Worm (Caenorhabditis elegans) whole organism, L4 larva: Measurements from ENCODE around the gene srt-23.

Experiments used
- F37D6.2 ChIP-seq: sonication (generic microtip); optimal IDR thresholded peaks from 2 replicates; lab custom pipeline; 2016; ENCODE audit warnings: mild to moderate bottlenecking, missing genetic modification characterization, missing compliant biosample characterization
- F44E2.7 ChIP-seq: fragments of 200-800 bp; sonication (Bioruptor generic); IDR thresholded peaks from 2 replicates; pipeline ENCODE4 v2.1.2; 2022; ENCODE audit warnings: missing genetic modification characterization, missing compliant biosample characterization
- F49E8.2 ChIP-seq: sonication (generic microtip); optimal IDR thresholded peaks from 2 replicates; lab custom pipeline; 2016; ENCODE audit warnings: missing compliant biosample characterization, mild to moderate bottlenecking, missing genetic modification characterization, borderline replicate concordance
- T26A8.4 ChIP-seq: fragments of 200-800 bp; sonication (Bioruptor generic); IDR thresholded peaks from 2 replicates; pipeline ENCODE4 v1.3.6; 2022; ENCODE audit warnings: missing genetic modification characterization, missing compliant biosample characterization
- Y48G9A.11 ChIP-seq: fragments of 200-800 bp; sonication (Bioruptor generic); IDR thresholded peaks from 2 replicates; pipeline ENCODE4 v1.3.6; 2022; ENCODE audit warnings: missing genetic modification reagents, missing genetic modification characterization, missing compliant biosample characterization
- Y5F2A.4 ChIP-seq: fragments of 200-800 bp; sonication (Bioruptor generic); optimal IDR thresholded peaks from 2 replicates; lab custom pipeline; 2018; ENCODE audit warnings: mild to moderate bottlenecking, missing genetic modification characterization, missing compliant biosample characterization
- Y75B8A.6 ChIP-seq: fragments of 200-800 bp; sonication (Bioruptor generic); IDR thresholded peaks from 2 replicates; pipeline ENCODE4 v1.3.6; 2022; ENCODE audit warnings: missing genetic modification reagents, missing genetic modification characterization, missing compliant biosample characterization
- ZK337.2 ChIP-seq: fragments of 200-800 bp; sonication (Bioruptor generic); IDR thresholded peaks from 2 replicates; pipeline ENCODE4 v1.3.6; 2022; ENCODE audit warnings: missing genetic modification reagents, missing genetic modification characterization, missing compliant biosample characterization
- ZK546.5 ChIP-seq, 2 experiments: sonication (generic microtip); optimal IDR thresholded peaks; 2 replicates each; lab custom pipeline; 2017; ENCODE audit warnings: missing biosample characterization in 2 of 2, missing genetic modification characterization in 2 of 2
- aly-2 ChIP-seq: sonication (generic microtip); optimal IDR thresholded peaks from 2 replicates; lab custom pipeline; 2018; ENCODE audit warnings: missing biosample characterization, missing genetic modification characterization
- ceh-62 ChIP-seq: sonication (generic microtip); optimal IDR thresholded peaks from 2 replicates; lab custom pipeline; 2017; ENCODE audit warnings: missing biosample characterization, missing genetic modification characterization
- ces-1 ChIP-seq: fragments of 150-350 bp; sonication (generic microtip); optimal IDR thresholded peaks from 4 replicates; lab custom pipeline; 2014; ENCODE audit warnings: missing biosample characterization, missing genetic modification reagents, missing genetic modification characterization
- daf-16 ChIP-seq, 3 experiments: sonication (generic microtip); optimal IDR thresholded peaks; 2 replicates each; lab custom pipeline; 2016 to 2017; ENCODE audit warnings: missing genetic modification characterization in 3 of 3, missing genetic modification reagents in 3 of 3, mild to moderate bottlenecking in 2 of 3, missing compliant biosample characterization in 2 of 3, missing biosample characterization in 1 of 3, moderate library complexity in 1 of 3
- daf-19 ChIP-seq: fragments of 200-800 bp; sonication (Bioruptor generic); conservative IDR thresholded peaks from 2 replicates; pipeline ENCODE4 v1.3.6; 2022; ENCODE audit warnings: missing genetic modification characterization, missing compliant biosample characterization
- daf-8 ChIP-seq: fragments of 200-800 bp; sonication (Bioruptor generic); IDR thresholded peaks from 2 replicates; pipeline ENCODE4 v1.3.6; 2022; ENCODE audit warnings: missing genetic modification characterization, missing compliant biosample characterization
- dmd-9 ChIP-seq: fragments of 200-800 bp; sonication (Bioruptor generic); IDR thresholded peaks from 2 replicates; pipeline ENCODE4 v1.3.6; 2022; ENCODE audit warnings: missing genetic modification reagents, missing genetic modification characterization, missing compliant biosample characterization
- duxl-1 ChIP-seq: sonication (generic microtip); optimal IDR thresholded peaks from 2 replicates; lab custom pipeline; 2016; ENCODE audit warnings: mild to moderate bottlenecking, missing genetic modification characterization, moderate library complexity, missing compliant biosample characterization; ENCODE audit not compliant: poor library complexity
- dve-1 ChIP-seq: sonication (generic microtip); optimal IDR thresholded peaks from 2 replicates; lab custom pipeline; 2017; ENCODE audit warnings: antibody characterized with exemption, mild to moderate bottlenecking, missing genetic modification characterization, missing compliant biosample characterization; ENCODE audit not compliant: insufficient read depth
- egl-27 ChIP-seq: sonication (generic microtip); optimal IDR thresholded peaks from 3 replicates; lab custom pipeline; 2017; ENCODE audit warnings: missing biosample characterization, missing genetic modification reagents, missing genetic modification characterization
- egl-43 ChIP-seq: fragments of 200-800 bp; sonication (Bioruptor generic); IDR thresholded peaks from 2 replicates; pipeline ENCODE4 v1.3.6; 2022; ENCODE audit warnings: missing genetic modification reagents, missing genetic modification characterization, missing compliant biosample characterization
- fkh-10 ChIP-seq: fragments of 150-350 bp; optimal IDR thresholded peaks from 2 replicates; lab custom pipeline; 2014; ENCODE audit warnings: missing biosample characterization, missing genetic modification reagents, missing genetic modification characterization
- fos-1 ChIP-seq: fragments of 150-350 bp; optimal IDR thresholded peaks from 2 replicates; lab custom pipeline; 2014; ENCODE audit warnings: missing biosample characterization, missing genetic modification characterization
- hif-1 ChIP-seq, 2 experiments: sonication (generic microtip); optimal IDR thresholded peaks; 2 replicates each; lab custom pipeline; 2016 to 2017; ENCODE audit warnings: missing compliant biosample characterization in 2 of 2, missing genetic modification characterization in 2 of 2, missing genetic modification reagents in 2 of 2, missing genotype in 2 of 2, mild to moderate bottlenecking in 1 of 2
- hlh-11 ChIP-seq: fragments of 200-800 bp; sonication (Bioruptor generic); optimal IDR thresholded peaks from 2 replicates; lab custom pipeline; 2018; ENCODE audit warnings: mild to moderate bottlenecking, missing genetic modification characterization, missing compliant biosample characterization
- hmg-1.1 ChIP-seq: fragments of 200-800 bp; sonication (Bioruptor generic); IDR thresholded peaks from 2 replicates; pipeline ENCODE4 v1.3.6; 2022; ENCODE audit warnings: missing genetic modification reagents, missing genetic modification characterization, missing compliant biosample characterization
- lin-1 ChIP-seq: fragments of 200-800 bp; sonication (Bioruptor generic); IDR thresholded peaks from 2 replicates; pipeline ENCODE4 v1.3.6; 2022; ENCODE audit warnings: missing genetic modification reagents, missing genetic modification characterization, missing compliant biosample characterization
- lin-13 ChIP-seq: fragments of 150-350 bp; optimal IDR thresholded peaks from 2 replicates; lab custom pipeline; 2014; ENCODE audit warnings: missing biosample characterization, missing genetic modification reagents, missing genetic modification characterization
- lin-39 ChIP-seq: fragments of 150-350 bp; optimal IDR thresholded peaks from 2 replicates; lab custom pipeline; 2014; ENCODE audit warnings: missing biosample characterization, missing genetic modification reagents, missing genetic modification characterization
- lir-3 ChIP-seq: sonication (generic microtip); optimal IDR thresholded peaks from 2 replicates; lab custom pipeline; 2016; ENCODE audit warnings: mild to moderate bottlenecking, missing genetic modification characterization, missing compliant biosample characterization
- madf-5 ChIP-seq, 2 experiments: fragments of 200-800 bp; sonication (Bioruptor generic); IDR thresholded peaks; 2 replicates each; pipeline ENCODE4 v1.3.6; 2022; ENCODE audit warnings: missing compliant biosample characterization in 2 of 2, missing genetic modification characterization in 2 of 2
- madf-9 ChIP-seq: fragments of 200-800 bp; sonication (Bioruptor generic); conservative IDR thresholded peaks from 2 replicates; pipeline ENCODE4 v1.3.6; 2022; ENCODE audit warnings: missing genetic modification reagents, missing genetic modification characterization, missing compliant biosample characterization
- mdt-29 ChIP-seq: fragments of 200-800 bp; sonication (Bioruptor generic); IDR thresholded peaks from 2 replicates; pipeline ENCODE4 v1.3.6; 2022; ENCODE audit warnings: missing genetic modification reagents, missing genetic modification characterization, missing compliant biosample characterization
- mes-2 ChIP-seq: sonication (generic microtip); optimal IDR thresholded peaks from 2 replicates; lab custom pipeline; 2016; ENCODE audit warnings: missing genotype, mild to moderate bottlenecking, missing genetic modification characterization, missing compliant biosample characterization; ENCODE audit not compliant: poor library complexity, severe bottlenecking
- mxl-3 ChIP-seq: fragments of 200-800 bp; sonication (Bioruptor generic); optimal IDR thresholded peaks from 2 replicates; lab custom pipeline; 2018; ENCODE audit warnings: mild to moderate bottlenecking, missing genetic modification characterization, missing compliant biosample characterization
- nhr-10 ChIP-seq: fragments of 150-350 bp; optimal IDR thresholded peaks from 2 replicates; lab custom pipeline; 2014; ENCODE audit warnings: missing biosample characterization, missing genetic modification characterization
- nhr-102 ChIP-seq: sonication (generic microtip); optimal IDR thresholded peaks from 2 replicates; lab custom pipeline; 2016; ENCODE audit warnings: mild to moderate bottlenecking, missing genetic modification characterization, moderate library complexity, missing compliant biosample characterization
- nhr-111 ChIP-seq: fragments of 200-800 bp; sonication (Bioruptor generic); optimal IDR thresholded peaks from 2 replicates; lab custom pipeline; 2018; ENCODE audit warnings: mild to moderate bottlenecking, missing genetic modification characterization, missing compliant biosample characterization
- nhr-237 ChIP-seq: sonication (generic microtip); optimal IDR thresholded peaks from 2 replicates; lab custom pipeline; 2017; ENCODE audit warnings: missing biosample characterization, missing genetic modification characterization
- nhr-42 ChIP-seq: fragments of 200-800 bp; sonication (Bioruptor generic); IDR thresholded peaks from 2 replicates; pipeline ENCODE4 v1.3.6; 2022; ENCODE audit warnings: missing genetic modification characterization, missing compliant biosample characterization
- nhr-48 ChIP-seq: sonication (generic microtip); optimal IDR thresholded peaks from 2 replicates; lab custom pipeline; 2016; ENCODE audit warnings: mild to moderate bottlenecking, missing genetic modification characterization, missing compliant biosample characterization
- nhr-6 ChIP-seq: fragments of 150-350 bp; optimal IDR thresholded peaks from 2 replicates; lab custom pipeline; 2014; ENCODE audit warnings: missing biosample characterization, missing genetic modification characterization
- pha-4 ChIP-seq, 2 experiments: fragments of 150-350 bp in 1 of 2; fragments of 200-800 bp in 1 of 2; sonication (Bioruptor generic) in 1 of 2; IDR thresholded peaks in 1 of 2; optimal IDR thresholded peaks in 1 of 2; 2 replicates each; pipeline versions ENCODE4 v1.3.6 to Lab custom; 2014 to 2022; ENCODE audit warnings: missing genetic modification characterization in 2 of 2, missing genetic modification reagents in 2 of 2, missing biosample characterization in 1 of 2, missing compliant biosample characterization in 1 of 2
- php-3 ChIP-seq: fragments of 200-800 bp; sonication (Bioruptor generic); IDR thresholded peaks from 2 replicates; pipeline ENCODE4 v1.3.6; 2022; ENCODE audit warnings: missing genetic modification reagents, missing genetic modification characterization, missing compliant biosample characterization
- rbr-2 ChIP-seq: sonication (generic microtip); optimal IDR thresholded peaks from 2 replicates; lab custom pipeline; 2016; ENCODE audit warnings: missing genotype, missing genetic modification characterization, missing compliant biosample characterization
- spr-1 ChIP-seq: sonication (generic microtip); optimal IDR thresholded peaks from 2 replicates; lab custom pipeline; 2016; ENCODE audit warnings: mild to moderate bottlenecking, missing genetic modification characterization, missing compliant biosample characterization
- unc-130 ChIP-seq: sonication (generic microtip); optimal IDR thresholded peaks from 2 replicates; lab custom pipeline; 2016; ENCODE audit warnings: missing genetic modification reagents, missing genetic modification characterization, missing compliant biosample characterization
- vab-7 ChIP-seq: fragments of 200-800 bp; sonication (Bioruptor generic); IDR thresholded peaks from 2 replicates; pipeline ENCODE4 v1.3.6; 2022; ENCODE audit warnings: missing genetic modification reagents, missing genetic modification characterization, missing compliant biosample characterization
- zfp-3 ChIP-seq: fragments of 200-800 bp; sonication (Bioruptor generic); conservative IDR thresholded peaks from 2 replicates; pipeline ENCODE4 v1.3.6; 2022; ENCODE audit warnings: missing genetic modification reagents, missing genetic modification characterization, missing compliant biosample characterization
- ztf-11 ChIP-seq: fragments of 150-350 bp; optimal IDR thresholded peaks from 2 replicates; lab custom pipeline; 2014; ENCODE audit warnings: missing biosample characterization, missing genetic modification characterization

srt-23 gene

ce11 chrIV:796521-797073 lies 40.1 kb downstream of the srt-23 start, which contains the start of the genes F56B3.11 and ech-5 (continued):
- TF ChIP-seq rbr-2 (tag; lab: Kevin White, UChicago): peak; percentile 74
- TF ChIP-seq lir-3 (tag; lab: Kevin White, UChicago): peak; percentile 43
- no peak for TF ChIP-seq php-3 (GFP tag; lab: Robert Waterston, UW)
- TF ChIP-seq egl-27 (tag; lab: Kevin White, UChicago): no peak
- peak; percentile 69 for TF ChIP-seq hmg-1.1 (GFP tag; lab: Robert Waterston, UW)
- TF ChIP-seq ZK337.2 (GFP tag; lab: Robert Waterston, UW): no peak
- TF ChIP-seq vab-7 (GFP tag; lab: Robert Waterston, UW): no peak
- TF ChIP-seq unc-130 (GFP tag; lab: Kevin White, UChicago): peak; percentile 77
- TF ChIP-seq zfp-3 (GFP tag; lab: Robert Waterston, UW): 0 out of 2 replicates have a peak, but pooled peaks have one; percentile 49
- TF ChIP-seq ztf-11 (tag; lab: Kevin White, UChicago): no peak
- TF ChIP-seq duxl-1 (tag; lab: Kevin White, UChicago): no peak
- TF ChIP-seq dve-1 (tag; lab: Kevin White, UChicago): peak; percentile 72
- TF ChIP-seq nhr-111: no peak
- TF ChIP-seq nhr-102: peak; percentile 19
- no peak for TF ChIP-seq mdt-29 (GFP tag; lab: Robert Waterston, UW)
- no peak for TF ChIP-seq daf-8 (GFP tag; lab: Robert Waterston, UW)
- TF ChIP-seq Y48G9A.11 (GFP tag; lab: Robert Waterston, UW): no peak
- no peak for TF ChIP-seq egl-43 (GFP tag; lab: Robert Waterston, UW)
- TF ChIP-seq mes-2 (tag; lab: Kevin White, UChicago): peak; percentile 72
- TF ChIP-seq nhr-237: no peak
- TF ChIP-seq pha-4 (GFP tag; IDR thresholded peaks at IDR 0.05; lab: Robert Waterston, UW): no peak; the same call in 1 of the 2 replicates
- TF ChIP-seq pha-4 (tag; optimal IDR thresholded peaks at IDR 0.05; lab: Kevin White, UChicago): no peak
- no peak for TF ChIP-seq T26A8.4
- TF ChIP-seq F44E2.7 (GFP tag; lab: Robert Waterston, UW): no peak
- peak in 1 of 2 experiments; percentile 91 for TF ChIP-seq hif-1 (tag; optimal IDR thresholded peaks at IDR 0.05; lab: Kevin White, UChicago)
- TF ChIP-seq fkh-10 (GFP tag; lab: Kevin White, UChicago): peak; percentile 5
- TF ChIP-seq ceh-62 (tag; lab: Kevin White, UChicago): no peak
- TF ChIP-seq nhr-42 (GFP tag; lab: Robert Waterston, UW): no peak; the same call in 1 of the 2 replicates
- TF ChIP-seq spr-1 (tag; lab: Kevin White, UChicago): peak; percentile 14
- no peak for TF ChIP-seq fos-1 (tag; lab: Kevin White, UChicago)
- no peak for TF ChIP-seq lin-39 (tag; lab: Kevin White, UChicago)
- peak; percentile 9 for TF ChIP-seq nhr-48 (tag; lab: Kevin White, UChicago)
- TF ChIP-seq ces-1 (GFP tag; lab: Kevin White, UChicago): no peak
- TF ChIP-seq Y5F2A.4 (GFP tag; lab: Kevin White, UChicago): no peak
- no peak for TF ChIP-seq daf-19 (GFP tag; lab: Robert Waterston, UW)
- no peak for TF ChIP-seq nhr-10
- TF ChIP-seq Y75B8A.6: no peak
- no peak for TF ChIP-seq dmd-9
- peak; percentile 1 for TF ChIP-seq F49E8.2 (tag; lab: Kevin White, UChicago)
- TF ChIP-seq daf-16 (GFP tag; optimal IDR thresholded peaks at IDR 0.05; lab: Kevin White, UChicago): no peak
- no peak for TF ChIP-seq daf-16 (tag; optimal IDR thresholded peaks at IDR 0.05; lab: Kevin White, UChicago)
- TF ChIP-seq ZK546.5 (tag; optimal IDR thresholded peaks at IDR 0.05; lab: Kevin White, UChicago): no peak
- TF ChIP-seq madf-5 (GFP tag; IDR thresholded peaks at IDR 0.05; lab: Robert Waterston, UW): no peak
- peak; percentile 1 for TF ChIP-seq lin-13 (GFP tag; lab: Kevin White, UChicago)
- no peak for TF ChIP-seq madf-9
- no peak for TF ChIP-seq mxl-3
- no peak for TF ChIP-seq nhr-6 (tag; lab: Kevin White, UChicago)
- no peak for TF ChIP-seq aly-2 (tag; lab: Kevin White, UChicago)
- no peak for TF ChIP-seq lin-1
- peak; percentile 41 for TF ChIP-seq hlh-11 (tag; lab: Kevin White, UChicago)
- peak; percentile 54 for TF ChIP-seq F37D6.2 (tag; lab: Kevin White, UChicago)
